Worm (Caenorhabditis elegans) whole organism, L1 larva: ENCODE measurements around the gene T27C5.10.

Source experiments
- C04F5.9 ChIP-seq: sonication (generic microtip); optimal IDR thresholded peaks from 2 replicates; lab custom pipeline; 2016; ENCODE audit warnings: missing genetic modification characterization, missing compliant biosample characterization
- C16A3.4 ChIP-seq: fragments of 150-350 bp; optimal IDR thresholded peaks from 2 replicates; lab custom pipeline; 2014; ENCODE audit warnings: missing biosample characterization, missing genetic modification characterization
- F16B12.6 ChIP-seq: fragments of 150-350 bp; optimal IDR thresholded peaks from 2 replicates; lab custom pipeline; 2014; ENCODE audit warnings: missing biosample characterization, missing genetic modification characterization
- Y116A8C.19 ChIP-seq: sonication (generic microtip); optimal IDR thresholded peaks from 2 replicates; lab custom pipeline; 2016; ENCODE audit warnings: missing compliant biosample characterization, missing genetic modification characterization, borderline replicate concordance
- aly-2 ChIP-seq: fragments of 150-350 bp; optimal IDR thresholded peaks from 2 replicates; lab custom pipeline; 2014; ENCODE audit warnings: missing biosample characterization, missing genetic modification characterization
- ceh-8 ChIP-seq: fragments of 200-800 bp; sonication (Bioruptor generic); optimal IDR thresholded peaks from 2 replicates; lab custom pipeline; 2018; ENCODE audit warnings: mild to moderate bottlenecking, missing genetic modification characterization, moderate library complexity, missing compliant biosample characterization
- ceh-82 ChIP-seq, 3 experiments: fragments of 150-350 bp in 1 of 3; sonication (generic microtip) in 2 of 3; optimal IDR thresholded peaks; 2 replicates each; lab custom pipeline; 2014 to 2017; ENCODE audit warnings: missing biosample characterization in 3 of 3, missing genetic modification characterization in 3 of 3
- ceh-90 ChIP-seq: sonication (generic microtip); optimal IDR thresholded peaks from 2 replicates; lab custom pipeline; 2016; ENCODE audit warnings: missing genetic modification characterization, missing compliant biosample characterization
- dsc-1 ChIP-seq: sonication (generic microtip); optimal IDR thresholded peaks from 2 replicates; lab custom pipeline; 2016; ENCODE audit warnings: mild to moderate bottlenecking, missing genetic modification characterization, missing compliant biosample characterization
- efl-3 ChIP-seq: fragments of 200-800 bp; sonication (Bioruptor generic); optimal IDR thresholded peaks from 2 replicates; lab custom pipeline; 2018; ENCODE audit warnings: mild to moderate bottlenecking, missing genetic modification characterization, missing compliant biosample characterization
- egl-27 ChIP-seq, 2 experiments: fragments of 150-350 bp in 1 of 2; sonication (generic microtip); optimal IDR thresholded peaks; 3 replicates each; lab custom pipeline; 2017 to 2018; ENCODE audit warnings: missing biosample characterization in 2 of 2, missing genetic modification characterization in 2 of 2, missing genetic modification reagents in 2 of 2
- ets-5 ChIP-seq: fragments of 200-800 bp; sonication (Bioruptor generic); IDR thresholded peaks from 2 replicates; pipeline ENCODE4 v1.3.6; 2022; ENCODE audit warnings: missing genetic modification characterization, missing compliant biosample characterization
- fkh-8 ChIP-seq: sonication (generic microtip); optimal IDR thresholded peaks from 2 replicates; lab custom pipeline; 2016; ENCODE audit warnings: mild to moderate bottlenecking, missing genetic modification characterization, missing compliant biosample characterization
- hlh-17 ChIP-seq: fragments of 200-800 bp; sonication (Bioruptor generic); optimal IDR thresholded peaks from 2 replicates; lab custom pipeline; 2018; ENCODE audit warnings: missing genetic modification characterization, mild to moderate bottlenecking, missing compliant biosample characterization, moderate library complexity, borderline replicate concordance
- hlh-4 ChIP-seq: sonication (generic microtip); optimal IDR thresholded peaks from 2 replicates; lab custom pipeline; 2016; ENCODE audit warnings: mild to moderate bottlenecking, missing genetic modification characterization, missing compliant biosample characterization
- hpl-2 ChIP-seq: fragments of 150-350 bp; optimal IDR thresholded peaks from 2 replicates; lab custom pipeline; 2014; ENCODE audit warnings: missing biosample characterization, missing genetic modification reagents, missing genetic modification characterization
- isw-1 ChIP-seq: fragments of 200-800 bp; sonication (Bioruptor generic); IDR thresholded peaks from 2 replicates; pipeline ENCODE4 v1.3.6; 2022; ENCODE audit warnings: missing genetic modification characterization, missing compliant biosample characterization
- jun-1 ChIP-seq: fragments of 150-350 bp; optimal IDR thresholded peaks from 2 replicates; lab custom pipeline; 2014; ENCODE audit warnings: missing biosample characterization, missing genetic modification reagents, missing genetic modification characterization
- lin-13 ChIP-seq: fragments of 150-350 bp; optimal IDR thresholded peaks from 2 replicates; lab custom pipeline; 2014; ENCODE audit warnings: missing biosample characterization, missing genetic modification reagents, missing genetic modification characterization
- lin-14 ChIP-seq: fragments of 200-800 bp; sonication (Bioruptor generic); optimal IDR thresholded peaks from 2 replicates; lab custom pipeline; 2018; ENCODE audit warnings: mild to moderate bottlenecking, missing genetic modification characterization, moderate library complexity, missing compliant biosample characterization
- lir-3 ChIP-seq: sonication (generic microtip); optimal IDR thresholded peaks from 2 replicates; lab custom pipeline; 2016; ENCODE audit warnings: mild to moderate bottlenecking, missing genetic modification characterization, moderate library complexity, missing compliant biosample characterization; ENCODE audit not compliant: poor library complexity
- mdl-1 ChIP-seq, 2 experiments: fragments of 150-350 bp; optimal IDR thresholded peaks; 2 replicates each; lab custom pipeline; 2014 to 2017; ENCODE audit warnings: missing biosample characterization in 2 of 2, missing genetic modification characterization in 2 of 2, inconsistent platforms in 1 of 2
- mep-1 ChIP-seq: fragments of 150-350 bp; optimal IDR thresholded peaks from 2 replicates; lab custom pipeline; 2014; ENCODE audit warnings: missing biosample characterization, missing genetic modification characterization
- nhr-11 ChIP-seq: fragments of 150-350 bp; optimal IDR thresholded peaks from 2 replicates; lab custom pipeline; 2014; ENCODE audit warnings: missing biosample characterization, missing genetic modification characterization
- nhr-12 ChIP-seq: sonication (generic microtip); optimal IDR thresholded peaks from 2 replicates; lab custom pipeline; 2017; ENCODE audit warnings: missing biosample characterization, missing genetic modification characterization
- nhr-20 ChIP-seq: sonication (generic microtip); optimal IDR thresholded peaks from 2 replicates; lab custom pipeline; 2016; ENCODE audit warnings: mild to moderate bottlenecking, missing genetic modification characterization, missing compliant biosample characterization
- nhr-77 ChIP-seq: fragments of 150-350 bp; optimal IDR thresholded peaks from 2 replicates; lab custom pipeline; 2014; ENCODE audit warnings: missing biosample characterization, missing genetic modification characterization
- nhr-90 ChIP-seq: sonication (generic microtip); optimal IDR thresholded peaks from 2 replicates; lab custom pipeline; 2016; ENCODE audit warnings: mild to moderate bottlenecking, missing genetic modification characterization, missing compliant biosample characterization; ENCODE audit not compliant: poor library complexity
- pax-3 ChIP-seq: fragments of 200-800 bp; sonication (Bioruptor generic); optimal IDR thresholded peaks from 2 replicates; lab custom pipeline; 2018; ENCODE audit warnings: mild to moderate bottlenecking, missing genetic modification characterization, moderate library complexity, missing compliant biosample characterization
- rnt-1 ChIP-seq: sonication (generic microtip); optimal IDR thresholded peaks from 2 replicates; lab custom pipeline; 2016; ENCODE audit warnings: mild to moderate bottlenecking, missing genetic modification characterization, moderate library complexity, missing compliant biosample characterization
- snpc-4 ChIP-seq: fragments of 150-350 bp; optimal IDR thresholded peaks from 2 replicates; lab custom pipeline; 2014; ENCODE audit warnings: missing biosample characterization, missing genetic modification characterization
- snu-23 ChIP-seq: sonication (generic microtip); optimal IDR thresholded peaks from 2 replicates; lab custom pipeline; 2016; ENCODE audit warnings: missing genetic modification characterization, missing compliant biosample characterization
- sup-37 ChIP-seq: fragments of 200-800 bp; sonication (Bioruptor generic); optimal IDR thresholded peaks from 2 replicates; lab custom pipeline; 2018; ENCODE audit warnings: mild to moderate bottlenecking, missing genetic modification characterization, missing compliant biosample characterization
- swsn-7 ChIP-seq: sonication (generic microtip); optimal IDR thresholded peaks from 2 replicates; lab custom pipeline; 2016; ENCODE audit warnings: missing genetic modification characterization, missing compliant biosample characterization
- tbx-2 ChIP-seq: sonication (generic microtip); optimal IDR thresholded peaks from 2 replicates; lab custom pipeline; 2016; ENCODE audit warnings: missing genetic modification characterization, missing compliant biosample characterization
- unc-86 ChIP-seq: sonication (generic microtip); optimal IDR thresholded peaks from 2 replicates; lab custom pipeline; 2016; ENCODE audit warnings: missing genetic modification characterization, missing compliant biosample characterization
- vab-15 ChIP-seq: sonication (generic microtip); optimal IDR thresholded peaks from 2 replicates; lab custom pipeline; 2017; ENCODE audit warnings: missing genotype, mild to moderate bottlenecking, missing genetic modification characterization, missing compliant biosample characterization
- zag-1 ChIP-seq: fragments of 150-350 bp; optimal IDR thresholded peaks from 2 replicates; lab custom pipeline; 2014; ENCODE audit warnings: missing biosample characterization, missing genetic modification characterization
- zip-4 ChIP-seq: fragments of 200-800 bp; sonication (Bioruptor generic); optimal IDR thresholded peaks from 2 replicates; lab custom pipeline; 2018; ENCODE audit warnings: mild to moderate bottlenecking, missing genetic modification characterization, moderate library complexity, missing compliant biosample characterization
- ztf-11 ChIP-seq, 2 experiments: sonication (generic microtip); optimal IDR thresholded peaks; 2 replicates each; lab custom pipeline; 2016 to 2017; ENCODE audit warnings: missing genetic modification characterization in 2 of 2, missing biosample characterization in 1 of 2, missing compliant biosample characterization in 1 of 2
- ztf-4 ChIP-seq: fragments of 150-350 bp; optimal IDR thresholded peaks from 2 replicates; lab custom pipeline; 2014; ENCODE audit warnings: missing biosample characterization, missing genetic modification characterization

The T27C5.10 gene

ce11 chrV:17430903-17431302 is 937 bp upstream of the T27C5.10 start, which contains the start of gene srbc-27:
Gene srbc-27 (plus strand): TSS chrV:17431203.
- TF ChIP-seq vab-15 (tag; lab: Kevin White, UChicago): no peak
- no peak for TF ChIP-seq hlh-17 (GFP tag; lab: Kevin White, UChicago)
- TF ChIP-seq mdl-1 (tag; optimal IDR thresholded peaks at IDR 0.05; lab: Kevin White, UChicago): no peak
- TF ChIP-seq tbx-2 (tag; lab: Kevin White, UChicago): no peak
- no peak for TF ChIP-seq ztf-4 (tag; lab: Kevin White, UChicago)
- TF ChIP-seq ets-5 (GFP tag; lab: Robert Waterston, UW): no peak
- no peak for TF ChIP-seq snpc-4 (tag; lab: Kevin White, UChicago)
- TF ChIP-seq, all 84 proteins: peak for 0

ce11 chrV:17429262-17429661 is 704 bp downstream of the T27C5.10 start:
- TF ChIP-seq hlh-4 (no peak), ceh-8 (no peak), nhr-90 (tag; lab: Kevin White, UChicago) (no peak), ceh-90 (no peak), isw-1 (GFP tag; lab: Robert Waterston, UW) (no peak), dsc-1 (tag; lab: Kevin White, UChicago) (no peak), nhr-11 (tag; lab: Kevin White, UChicago) (no peak), nhr-20 (no peak), aly-2 (tag; lab: Kevin White, UChicago) (no peak), fkh-8 (tag; lab: Kevin White, UChicago) (no peak), sup-37 (GFP tag; lab: Kevin White, UChicago) (no peak), lin-14 (GFP tag; lab: Kevin White, UChicago) (no peak), jun-1 (tag; lab: Kevin White, UChicago) (no peak), zip-4 (GFP tag; lab: Kevin White, UChicago) (no peak), swsn-7 (tag; lab: Kevin White, UChicago) (no peak), snpc-4 (tag; lab: Kevin White, UChicago) (no peak), F16B12.6 (tag; lab: Kevin White, UChicago) (no peak)

ce11 chrV:17416833-17417232 is 13.1 kb downstream of the T27C5.10 start, which contains the start of gene clc-21:
Gene clc-21 (plus strand): TSS chrV:17417133.
- no peak for TF ChIP-seq lir-3 (tag; lab: Kevin White, UChicago)
- no peak for TF ChIP-seq rnt-1 (tag; lab: Kevin White, UChicago)
- TF ChIP-seq pax-3 (tag; lab: Kevin White, UChicago): no peak
- no peak for TF ChIP-seq ztf-11 (tag; optimal IDR thresholded peaks at IDR 0.05; lab: Kevin White, UChicago)
- no peak for TF ChIP-seq hpl-2 (GFP tag; lab: Kevin White, UChicago)
- no peak for TF ChIP-seq lin-13 (GFP tag; lab: Kevin White, UChicago)
- TF ChIP-seq zip-4 (GFP tag; lab: Kevin White, UChicago): no peak
- TF ChIP-seq hlh-17 (GFP tag; lab: Kevin White, UChicago): no peak
- no peak for TF ChIP-seq ceh-8
- no peak for TF ChIP-seq C16A3.4
- TF ChIP-seq Y116A8C.19 (tag; lab: Kevin White, UChicago): no peak
- no peak for TF ChIP-seq efl-3 (GFP tag; lab: Kevin White, UChicago)
- TF ChIP-seq nhr-12 (tag; lab: Kevin White, UChicago): no peak
- TF ChIP-seq nhr-20: no peak
- TF ChIP-seq swsn-7 (tag; lab: Kevin White, UChicago): no peak
- TF ChIP-seq, all 84 proteins: peak for 0

ce11 chrV:17414951-17415350 is 15.0 kb downstream of the T27C5.10 start, which contains the start of gene T27C5.12:
Gene T27C5.12 (plus strand): TSS chrV:17415251.
- TF ChIP-seq egl-27 (tag; optimal IDR thresholded peaks at IDR 0.05; lab: Kevin White, UChicago) (no peak), nhr-77 (tag; lab: Kevin White, UChicago) (no peak), dsc-1 (tag; lab: Kevin White, UChicago) (no peak), tbx-2 (tag; lab: Kevin White, UChicago) (no peak), mep-1 (tag; lab: Kevin White, UChicago) (no peak), lir-3 (tag; lab: Kevin White, UChicago) (no peak), F16B12.6 (tag; lab: Kevin White, UChicago) (no peak), snu-23 (GFP tag; lab: Kevin White, UChicago) (no peak), lin-14 (GFP tag; lab: Kevin White, UChicago) (no peak), zag-1 (no peak), unc-86 (tag; lab: Kevin White, UChicago) (no peak), C04F5.9 (no peak), lin-13 (GFP tag; lab: Kevin White, UChicago) (no peak), nhr-20 (no peak), ceh-82 (tag; optimal IDR thresholded peaks at IDR 0.05; lab: Kevin White, UChicago) (no peak)
